Worm (Caenorhabditis elegans) whole organism, L1 larva: Measurements from ENCODE around the gene T14B4.19.
A peak's percentile ranks its signal among the peaks of the same experiment; 100 is the strongest.

Source experiments
- C34B4.2 ChIP-seq: sonication (generic microtip); optimal IDR thresholded peaks from 2 replicates; lab custom pipeline; 2017; ENCODE audit warnings: mild to moderate bottlenecking, missing genetic modification characterization, missing compliant biosample characterization
- Y116A8C.19 ChIP-seq: sonication (generic microtip); optimal IDR thresholded peaks from 2 replicates; lab custom pipeline; 2016; ENCODE audit warnings: missing compliant biosample characterization, missing genetic modification characterization, borderline replicate concordance
- ama-1 ChIP-seq: fragments of 150-350 bp; optimal IDR thresholded peaks from 2 replicates; lab custom pipeline; 2014
- blmp-1 ChIP-seq: fragments of 150-350 bp; optimal IDR thresholded peaks from 2 replicates; lab custom pipeline; 2014; ENCODE audit warnings: missing biosample characterization, missing genetic modification characterization
- dpl-1 ChIP-seq, 3 experiments: fragments of 150-350 bp in 2 of 3; sonication (generic microtip) in 1 of 3; optimal IDR thresholded peaks; 2 replicates each; lab custom pipeline; 2014 to 2017; ENCODE audit warnings: missing biosample characterization in 3 of 3, missing genetic modification characterization in 3 of 3, missing genetic modification reagents in 3 of 3
- efl-1 ChIP-seq, 4 experiments: fragments of 150-350 bp; optimal IDR thresholded peaks in 3 of 4; peaks in 1 of 4; 1 replicate in 1 of 4; 2 replicates in 3 of 4; lab custom pipeline; 2014; ENCODE audit warnings: missing biosample characterization in 2 of 4, missing genetic modification characterization in 2 of 4, missing genetic modification reagents in 2 of 4
- egl-13 ChIP-seq: sonication (generic microtip); optimal IDR thresholded peaks from 2 replicates; lab custom pipeline; 2016; ENCODE audit warnings: missing genotype, missing genetic modification reagents, missing genetic modification characterization, missing compliant biosample characterization
- elt-2 ChIP-seq: sonication (generic microtip); optimal IDR thresholded peaks from 2 replicates; lab custom pipeline; 2016; ENCODE audit warnings: missing genetic modification characterization, mild to moderate bottlenecking, inconsistent platforms, missing compliant biosample characterization, missing genetic modification reagents
- fkh-10 ChIP-seq: sonication (generic microtip); optimal IDR thresholded peaks from 2 replicates; lab custom pipeline; 2017; ENCODE audit warnings: missing biosample characterization, missing genetic modification reagents, missing genetic modification characterization
- fkh-4 ChIP-seq: sonication (generic microtip); optimal IDR thresholded peaks from 2 replicates; lab custom pipeline; 2016; ENCODE audit warnings: missing compliant biosample characterization, missing genetic modification characterization, borderline replicate concordance
- fkh-8 ChIP-seq: sonication (generic microtip); optimal IDR thresholded peaks from 2 replicates; lab custom pipeline; 2016; ENCODE audit warnings: mild to moderate bottlenecking, missing genetic modification characterization, missing compliant biosample characterization
- hlh-17 ChIP-seq: fragments of 200-800 bp; sonication (Bioruptor generic); optimal IDR thresholded peaks from 2 replicates; lab custom pipeline; 2018; ENCODE audit warnings: missing genetic modification characterization, mild to moderate bottlenecking, missing compliant biosample characterization, moderate library complexity, borderline replicate concordance
- hpl-2 ChIP-seq: fragments of 150-350 bp; optimal IDR thresholded peaks from 2 replicates; lab custom pipeline; 2014; ENCODE audit warnings: missing biosample characterization, missing genetic modification reagents, missing genetic modification characterization
- lin-13 ChIP-seq: fragments of 150-350 bp; optimal IDR thresholded peaks from 2 replicates; lab custom pipeline; 2014; ENCODE audit warnings: missing biosample characterization, missing genetic modification reagents, missing genetic modification characterization
- lir-3 ChIP-seq: sonication (generic microtip); optimal IDR thresholded peaks from 2 replicates; lab custom pipeline; 2016; ENCODE audit warnings: mild to moderate bottlenecking, missing genetic modification characterization, moderate library complexity, missing compliant biosample characterization; ENCODE audit not compliant: poor library complexity
- lsy-2 ChIP-seq, 2 experiments: fragments of 150-350 bp; optimal IDR thresholded peaks; 2 replicates each; lab custom pipeline; 2014; ENCODE audit warnings: missing biosample characterization in 2 of 2, missing genetic modification characterization in 2 of 2
- mdl-1 ChIP-seq, 2 experiments: fragments of 150-350 bp; optimal IDR thresholded peaks; 2 replicates each; lab custom pipeline; 2014 to 2017; ENCODE audit warnings: missing biosample characterization in 2 of 2, missing genetic modification characterization in 2 of 2, inconsistent platforms in 1 of 2
- nhr-76 ChIP-seq: sonication (generic microtip); optimal IDR thresholded peaks from 2 replicates; lab custom pipeline; 2017; ENCODE audit warnings: missing biosample characterization, missing genetic modification characterization
- nhr-84 ChIP-seq: sonication (generic microtip); optimal IDR thresholded peaks from 2 replicates; lab custom pipeline; 2017; ENCODE audit warnings: missing biosample characterization, missing genetic modification characterization
- nhr-85 ChIP-seq: sonication (generic microtip); peaks from one replicate; lab custom pipeline; 2016; ENCODE audit warnings: missing genetic modification characterization, inconsistent platforms, missing compliant biosample characterization
- nhr-90 ChIP-seq: sonication (generic microtip); optimal IDR thresholded peaks from 2 replicates; lab custom pipeline; 2016; ENCODE audit warnings: mild to moderate bottlenecking, missing genetic modification characterization, missing compliant biosample characterization; ENCODE audit not compliant: poor library complexity
- pax-3 ChIP-seq: fragments of 200-800 bp; sonication (Bioruptor generic); optimal IDR thresholded peaks from 2 replicates; lab custom pipeline; 2018; ENCODE audit warnings: mild to moderate bottlenecking, missing genetic modification characterization, moderate library complexity, missing compliant biosample characterization
- snpc-4 ChIP-seq: fragments of 150-350 bp; optimal IDR thresholded peaks from 2 replicates; lab custom pipeline; 2014; ENCODE audit warnings: missing biosample characterization, missing genetic modification characterization
- sptf-1 ChIP-seq: fragments of 150-350 bp; optimal IDR thresholded peaks from 2 replicates; lab custom pipeline; 2014; ENCODE audit warnings: missing biosample characterization, missing genetic modification characterization
- swsn-7 ChIP-seq: sonication (generic microtip); optimal IDR thresholded peaks from 2 replicates; lab custom pipeline; 2016; ENCODE audit warnings: missing genetic modification characterization, missing compliant biosample characterization
- tbx-2 ChIP-seq: sonication (generic microtip); optimal IDR thresholded peaks from 2 replicates; lab custom pipeline; 2016; ENCODE audit warnings: missing genetic modification characterization, missing compliant biosample characterization
- unc-130 ChIP-seq: fragments of 150-350 bp; optimal IDR thresholded peaks from 2 replicates; lab custom pipeline; 2017; ENCODE audit warnings: missing biosample characterization, missing genetic modification characterization, inconsistent platforms
- unc-30 ChIP-seq: sonication (generic microtip); optimal IDR thresholded peaks from 2 replicates; lab custom pipeline; 2017; ENCODE audit warnings: missing biosample characterization, missing genetic modification characterization
- unc-98 ChIP-seq: fragments of 200-800 bp; sonication (Bioruptor generic); IDR thresholded peaks from 2 replicates; pipeline ENCODE4 v1.3.6; 2022; ENCODE audit warnings: missing genetic modification characterization, missing compliant biosample characterization
- vab-15 ChIP-seq: sonication (generic microtip); optimal IDR thresholded peaks from 2 replicates; lab custom pipeline; 2017; ENCODE audit warnings: missing genotype, mild to moderate bottlenecking, missing genetic modification characterization, missing compliant biosample characterization
- xbp-1 ChIP-seq: sonication (generic microtip); optimal IDR thresholded peaks from 2 replicates; lab custom pipeline; 2016; ENCODE audit warnings: missing genetic modification characterization, missing compliant biosample characterization
- zag-1 ChIP-seq: fragments of 150-350 bp; optimal IDR thresholded peaks from 2 replicates; lab custom pipeline; 2014; ENCODE audit warnings: missing biosample characterization, missing genetic modification characterization
- ztf-11 ChIP-seq, 2 experiments: sonication (generic microtip); optimal IDR thresholded peaks; 2 replicates each; lab custom pipeline; 2016 to 2017; ENCODE audit warnings: missing genetic modification characterization in 2 of 2, missing biosample characterization in 1 of 2, missing compliant biosample characterization in 1 of 2

T14B4.19 gene

DNA sequence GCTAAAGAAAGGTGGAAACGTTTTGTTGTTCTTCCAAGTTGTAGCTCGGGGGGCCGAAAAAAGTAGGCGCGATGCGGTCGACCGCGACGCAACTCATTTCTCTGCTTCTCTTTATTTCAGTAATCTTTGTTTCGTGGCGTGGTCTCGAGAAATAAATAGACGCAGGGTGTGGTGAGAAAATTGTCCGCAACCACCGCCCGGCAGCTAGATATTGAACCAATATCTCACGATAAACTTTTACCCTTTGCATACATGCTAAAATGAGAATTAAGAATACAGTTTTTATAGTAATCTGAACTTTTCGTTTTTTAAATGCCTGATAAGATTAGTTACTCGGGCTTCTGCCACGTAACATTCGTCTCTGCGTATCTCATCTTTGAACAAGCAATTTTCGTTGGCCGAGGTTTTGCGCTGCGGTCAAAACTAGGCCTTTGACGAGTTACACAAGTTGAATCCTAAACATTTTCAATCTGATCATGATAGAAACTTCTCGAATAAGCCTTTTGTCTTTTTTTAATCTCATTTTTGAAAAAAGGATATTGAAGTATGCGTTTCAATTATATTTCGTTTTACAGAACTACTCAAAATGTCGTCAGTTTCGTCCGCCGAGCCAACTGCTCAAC is 29.0 kb downstream of the T14B4.19 start, which contains the start of gene gyf-1 (continued):
- TF ChIP-seq fkh-10 (no peak), blmp-1 (tag; lab: Kevin White, UChicago) (peak; percentile 10), elt-2 (tag; lab: Kevin White, UChicago) (peak; percentile 17), tbx-2 (tag; lab: Kevin White, UChicago) (peak; percentile 24), unc-98 (GFP tag; lab: Robert Waterston, UW) (no peak), snpc-4 (tag; lab: Kevin White, UChicago) (no peak)

DNA sequence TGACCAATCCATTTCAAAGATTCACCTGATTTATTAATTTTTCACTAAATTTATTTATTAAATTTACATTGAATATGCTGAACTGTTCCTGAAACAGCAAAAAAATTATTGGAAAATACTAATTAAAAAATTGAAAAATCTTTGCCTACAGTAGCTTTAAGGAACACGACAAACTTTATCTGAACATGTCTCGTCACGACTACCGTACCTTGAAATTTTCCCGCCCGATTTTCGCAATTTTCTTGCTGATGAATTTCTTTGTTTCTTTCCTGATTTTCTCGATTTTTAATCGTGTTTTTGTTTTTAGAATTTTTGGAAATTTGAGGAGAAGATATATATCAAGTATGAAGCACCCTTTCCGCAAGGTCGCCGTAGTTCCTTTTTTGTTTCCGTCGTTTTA is 29.8 kb downstream of the T14B4.19 start:
- no peak for TF ChIP-seq zag-1 (tag; lab: Kevin White, UChicago)
- no peak for TF ChIP-seq pax-3
- peak; percentile 13 for TF ChIP-seq nhr-85 (tag; lab: Kevin White, UChicago)
- no peak for TF ChIP-seq fkh-8 (tag; lab: Kevin White, UChicago)

DNA sequence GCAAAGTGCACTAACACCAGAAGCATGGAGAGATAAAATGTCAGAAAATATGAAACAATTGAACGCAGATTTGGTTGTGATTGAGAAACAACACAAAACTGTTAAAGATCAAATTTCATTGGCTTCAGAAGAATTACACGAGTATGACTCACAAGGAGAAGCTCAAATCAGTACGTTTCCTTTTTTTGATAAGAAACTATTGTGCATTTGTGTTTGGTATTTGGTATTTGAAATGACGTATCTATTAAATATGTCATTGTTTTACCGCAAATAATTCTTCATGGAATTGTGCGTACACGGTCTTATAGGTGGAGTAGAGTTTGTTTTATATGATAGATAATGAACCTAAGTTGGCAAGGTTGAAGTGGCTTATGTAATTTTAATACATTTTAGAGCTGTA is 31.3 kb downstream of the T14B4.19 start:
- no peak for TF ChIP-seq egl-13 (tag; lab: Kevin White, UChicago)
- TF ChIP-seq lir-3 (tag; lab: Kevin White, UChicago): no peak
- no peak for TF ChIP-seq fkh-4 (tag; lab: Kevin White, UChicago)
- no peak for TF ChIP-seq Y116A8C.19 (tag; lab: Kevin White, UChicago)

DNA sequence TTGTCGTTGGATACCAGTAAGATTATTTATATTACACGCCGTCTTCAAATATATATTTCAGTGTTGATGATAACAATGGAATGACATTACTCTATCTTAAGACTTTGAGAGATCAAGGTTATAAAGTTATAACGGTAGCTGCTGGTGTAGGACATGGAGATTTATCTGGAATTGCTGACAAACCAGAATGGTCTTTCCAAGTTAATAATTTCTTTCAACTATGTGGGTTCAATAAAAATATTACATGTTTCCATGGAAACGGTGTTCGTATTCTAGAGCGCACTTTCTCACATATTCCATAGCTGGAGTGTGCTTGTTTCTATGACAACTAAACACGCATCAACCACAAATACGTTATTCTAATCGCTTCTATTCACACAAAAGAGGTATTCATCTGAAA is 33.0 kb downstream of the T14B4.19 start, which contains the start of gene ift-74:
Gene ift-74 (plus strand): TSS at position 301 of the 400 bp plus-strand sequence.
- no peak for TF ChIP-seq ztf-11 (tag; optimal IDR thresholded peaks at IDR 0.05; lab: Kevin White, UChicago)
- TF ChIP-seq fkh-8 (tag; lab: Kevin White, UChicago): peak; percentile 40

DNA sequence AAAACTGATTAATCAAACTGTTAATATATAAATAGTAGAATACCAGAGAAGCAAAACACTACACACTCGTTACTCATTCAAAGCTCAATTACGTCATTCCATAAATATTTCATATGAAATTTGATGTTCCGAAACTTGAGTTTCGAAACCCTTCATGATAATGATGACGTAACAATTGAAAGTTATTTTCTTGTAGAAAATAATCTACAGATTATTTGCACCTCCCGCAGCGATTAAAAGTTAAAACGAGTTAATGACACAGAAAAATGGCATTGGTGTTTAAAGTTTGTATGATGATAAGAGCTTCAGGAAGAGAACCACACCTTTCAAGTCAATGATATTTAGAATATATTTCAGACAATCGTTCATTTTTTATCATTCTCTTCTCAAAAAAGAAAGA is 38.8 kb downstream of the T14B4.19 start, which contains the start of gene H43E16.1:
Gene H43E16.1 (plus strand): TSS at position 375 of the 400 bp plus-strand sequence.
- no peak for TF ChIP-seq sptf-1 (tag; lab: Kevin White, UChicago)
- TF ChIP-seq efl-1 (optimal IDR thresholded peaks at IDR 0.05; lab: Kevin White, UChicago): no peak
- TF ChIP-seq efl-1 (GFP tag; optimal IDR thresholded peaks at IDR 0.05 in 1 of 2; lab: Kevin White, UChicago): peak in 1 of 2 experiments; percentile 43
- TF ChIP-seq elt-2 (tag; lab: Kevin White, UChicago): peak; percentile 72
- TF ChIP-seq mdl-1 (tag; optimal IDR thresholded peaks at IDR 0.05; lab: Kevin White, UChicago): no peak
- TF ChIP-seq dpl-1 (GFP tag; optimal IDR thresholded peaks at IDR 0.05; lab: Kevin White, UChicago): no peak
- no peak for TF ChIP-seq nhr-90 (tag; lab: Kevin White, UChicago)
- no peak for TF ChIP-seq swsn-7 (tag; lab: Kevin White, UChicago)
- TF ChIP-seq ama-1 (lab: Kevin White, UChicago): no peak
- no peak for TF ChIP-seq fkh-4 (tag; lab: Kevin White, UChicago)

DNA sequence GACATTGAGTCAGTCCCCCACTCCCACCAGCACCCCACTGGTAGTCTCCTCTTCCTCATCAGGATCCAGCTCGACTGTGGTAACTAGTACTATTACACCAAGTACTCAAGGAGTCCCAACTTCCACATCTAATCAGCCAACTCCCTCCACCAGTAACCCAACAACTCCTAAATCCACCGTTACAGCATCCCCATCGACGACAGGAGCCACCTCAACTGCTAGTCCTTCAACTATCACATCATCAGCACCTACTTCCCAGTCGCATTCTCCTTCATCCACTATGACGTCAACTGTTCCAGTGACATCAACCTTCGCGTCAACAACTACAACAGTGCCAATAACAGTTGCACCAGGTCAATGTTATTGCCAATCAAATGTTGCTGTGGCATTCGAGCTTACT is 44.2 kb downstream of the T14B4.19 start:
- no peak for TF ChIP-seq C34B4.2

DNA sequence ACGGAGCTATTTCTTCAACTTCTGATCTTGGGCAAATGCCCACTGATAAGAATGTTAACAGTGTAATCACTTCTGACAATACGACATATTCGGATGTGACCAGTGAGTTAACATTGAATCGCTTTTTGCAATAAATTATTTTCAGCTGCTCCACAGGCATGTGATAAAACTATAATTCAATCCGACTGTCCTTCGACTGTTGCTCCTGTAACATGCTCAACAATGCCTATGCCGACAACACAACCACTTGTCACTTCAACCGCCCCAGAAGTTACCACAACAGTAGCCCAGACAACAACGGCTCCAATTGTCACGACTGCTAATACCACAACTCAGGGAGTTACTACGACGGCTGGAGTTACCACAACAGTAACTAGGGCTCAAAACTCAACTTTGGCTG is 45.2 kb downstream of the T14B4.19 start:
- TF ChIP-seq tbx-2 (tag; lab: Kevin White, UChicago): no peak
- TF ChIP-seq efl-1 (optimal IDR thresholded peaks at IDR 0.05; lab: Kevin White, UChicago): no peak
- TF ChIP-seq efl-1 (GFP tag; optimal IDR thresholded peaks at IDR 0.05 in 1 of 2; lab: Kevin White, UChicago): peak in 1 of 2 experiments; percentile 20

DNA sequence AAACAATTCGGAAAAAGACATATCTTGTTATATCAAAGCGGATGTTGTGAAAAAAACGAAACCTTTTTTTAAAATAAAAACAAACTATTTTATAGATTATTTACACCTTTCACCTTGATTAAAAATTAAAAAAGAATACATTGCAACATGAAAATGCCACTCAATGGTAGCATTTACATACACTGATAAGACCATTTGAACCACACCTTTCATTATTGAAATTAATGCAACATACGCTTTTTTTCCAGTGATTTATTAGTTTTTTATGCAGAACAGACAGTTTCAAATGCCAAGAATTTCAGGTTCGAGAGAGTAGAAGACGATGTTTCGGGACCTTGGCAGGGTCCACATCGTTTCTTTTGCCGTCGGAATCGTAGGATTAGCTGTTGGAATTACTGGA is 46.1 kb downstream of the T14B4.19 start, which contains the start of gene T19D12.1:
Gene T19D12.1 (plus strand): TSS at position 301 of the 400 bp plus-strand sequence.
- TF ChIP-seq hlh-17: no peak
- TF ChIP-seq efl-1 (optimal IDR thresholded peaks at IDR 0.05; lab: Kevin White, UChicago): no peak
- TF ChIP-seq efl-1 (GFP tag; optimal IDR thresholded peaks at IDR 0.05 in 1 of 2; lab: Kevin White, UChicago): no peak
- no peak for TF ChIP-seq lsy-2 (tag; optimal IDR thresholded peaks at IDR 0.05; lab: Kevin White, UChicago)
- TF ChIP-seq unc-130 (tag; lab: Kevin White, UChicago): no peak
- no peak for TF ChIP-seq hpl-2 (GFP tag; lab: Kevin White, UChicago)
- TF ChIP-seq nhr-76 (tag; lab: Kevin White, UChicago): no peak
- no peak for TF ChIP-seq vab-15 (tag; lab: Kevin White, UChicago)
- TF ChIP-seq nhr-84 (tag; lab: Kevin White, UChicago): no peak
- TF ChIP-seq lin-13: no peak
- no peak for TF ChIP-seq unc-30 (tag; lab: Kevin White, UChicago)
- TF ChIP-seq xbp-1 (tag; lab: Kevin White, UChicago): no peak
- TF ChIP-seq, all 84 proteins: peak for 0
